Fruit fly (Drosophila melanogaster) whole organism, embryonic: ENCODE data around the gene Lsd-1.

ENCODE experiments used
- Atf-2 ChIP-seq: fragments of 200-800 bp; sonication (Bioruptor generic); optimal IDR thresholded peaks from 2 replicates; lab custom pipeline; 2016; ENCODE audit warnings: missing biosample characterization, missing genetic modification characterization
- BtbVII ChIP-seq: fragments of 200-800 bp; sonication (Bioruptor generic); optimal IDR thresholded peaks from 3 replicates; lab custom pipeline; 2017; ENCODE audit warnings: missing biosample characterization, mild to moderate bottlenecking, missing genetic modification characterization
- C15 ChIP-seq: fragments of 200-800 bp; sonication (Bioruptor generic); IDR thresholded peaks from 3 replicates; pipeline ENCODE4 v1.3.6; 2022; ENCODE audit warnings: missing biosample characterization, missing genetic modification characterization
- CG10321 ChIP-seq: fragments of 200-800 bp; sonication (Bioruptor generic); IDR thresholded peaks from 2 replicates; pipeline ENCODE4 v1.3.6; 2022; ENCODE audit warnings: missing biosample characterization, missing genetic modification characterization
- CG10366 ChIP-seq: fragments of 200-800 bp; sonication (Bioruptor generic); IDR thresholded peaks from 2 replicates; pipeline ENCODE4 v1.3.6; 2022; ENCODE audit warnings: missing biosample characterization, missing genetic modification characterization
- CG11398 ChIP-seq: fragments of 200-800 bp; sonication (Bioruptor generic); optimal IDR thresholded peaks from 2 replicates; lab custom pipeline; 2016; ENCODE audit warnings: missing biosample characterization, missing genetic modification characterization
- CG14667 ChIP-seq: fragments of 200-800 bp; sonication (Bioruptor generic); IDR thresholded peaks from 2 replicates; pipeline ENCODE4 v1.3.6; 2022; ENCODE audit warnings: missing biosample characterization, missing genetic modification characterization
- CG17912 ChIP-seq: fragments of 200-800 bp; sonication (Bioruptor generic); optimal IDR thresholded peaks from 2 replicates; lab custom pipeline; 2018; ENCODE audit warnings: missing biosample characterization, mild to moderate bottlenecking, missing genetic modification characterization
- CG2199 ChIP-seq: fragments of 200-800 bp; sonication (Bioruptor generic); IDR thresholded peaks from 3 replicates; pipeline ENCODE4 v1.3.6; 2022; ENCODE audit warnings: missing biosample characterization, missing genetic modification characterization
- CG2678 ChIP-seq: fragments of 200-800 bp; sonication (Bioruptor generic); optimal IDR thresholded peaks from 3 replicates; lab custom pipeline; 2019; ENCODE audit warnings: missing biosample characterization, mild to moderate bottlenecking, missing genetic modification characterization, moderate library complexity
- CG32532 ChIP-seq: fragments of 200-800 bp; sonication (Bioruptor generic); IDR thresholded peaks from 2 replicates; pipeline ENCODE4 v1.3.6; 2022; ENCODE audit warnings: missing biosample characterization, missing genetic modification characterization
- CG3726 ChIP-seq: fragments of 200-800 bp; sonication (Bioruptor generic); IDR thresholded peaks from 3 replicates; pipeline ENCODE4, ENCODE4 v1.3.6; 2022; ENCODE audit warnings: missing biosample characterization, missing genetic modification characterization
- CG42726 ChIP-seq: fragments of 200-800 bp; sonication (Bioruptor generic); IDR thresholded peaks from 2 replicates; pipeline ENCODE4 v1.3.6; 2022; ENCODE audit warnings: missing biosample characterization, missing genetic modification characterization; ENCODE audit not compliant: partially characterized antibody
- CG4360 ChIP-seq: fragments of 200-800 bp; sonication (Bioruptor generic); IDR thresholded peaks from 2 replicates; pipeline ENCODE4 v1.3.6; 2022; ENCODE audit warnings: missing biosample characterization, missing genetic modification characterization
- CG7372 ChIP-seq: fragments of 200-800 bp; sonication (Bioruptor generic); IDR thresholded peaks from 2 replicates; pipeline ENCODE4 v1.3.6; 2022; ENCODE audit warnings: missing biosample characterization, missing genetic modification characterization
- CG8290 ChIP-seq, 3 experiments: fragments of 200-800 bp; sonication (Bioruptor generic); optimal IDR thresholded peaks; 2 replicates each; lab custom pipeline; 2016 to 2019; ENCODE audit warnings: missing biosample characterization in 3 of 3, missing genetic modification characterization in 3 of 3, mild to moderate bottlenecking in 2 of 3, moderate library complexity in 1 of 3
- CG9215 ChIP-seq: fragments of 200-800 bp; sonication (Bioruptor generic); IDR thresholded peaks from 2 replicates; pipeline ENCODE4 v1.3.6; 2022; ENCODE audit warnings: missing biosample characterization, missing genetic modification characterization
- CTCF ChIP-seq: fragments of 200-800 bp; sonication (Bioruptor generic); optimal IDR thresholded peaks from 2 replicates; lab custom pipeline; 2017; ENCODE audit warnings: missing biosample characterization, mild to moderate bottlenecking, missing genetic modification characterization, moderate library complexity
- Doc2 ChIP-seq: fragments of 200-800 bp; sonication (Bioruptor generic); IDR thresholded peaks from 2 replicates; pipeline ENCODE4 v1.3.6; 2022; ENCODE audit warnings: missing biosample characterization, missing genetic modification characterization
- Dp ChIP-seq: fragments of 200-800 bp; sonication (Bioruptor generic); optimal IDR thresholded peaks from 2 replicates; lab custom pipeline; 2018; ENCODE audit warnings: missing biosample characterization, mild to moderate bottlenecking, missing genetic modification characterization, moderate library complexity
- Ets97D ChIP-seq: fragments of 200-800 bp; sonication (Bioruptor generic); optimal IDR thresholded peaks from 3 replicates; lab custom pipeline; 2016; ENCODE audit warnings: missing biosample characterization, missing genetic modification characterization
- HHEX ChIP-seq: fragments of 200-800 bp; sonication (Bioruptor generic); optimal IDR thresholded peaks from 3 replicates; lab custom pipeline; 2017; ENCODE audit warnings: missing biosample characterization, mild to moderate bottlenecking, missing genetic modification characterization, missing genetic modification reagents
- Mes4 ChIP-seq: fragments of 200-800 bp; sonication (Bioruptor generic); optimal IDR thresholded peaks from 2 replicates; lab custom pipeline; 2016; ENCODE audit warnings: missing biosample characterization, missing genetic modification characterization
- Myb ChIP-seq: fragments of 200-800 bp; sonication (Bioruptor generic); optimal IDR thresholded peaks from 2 replicates; lab custom pipeline; 2016; ENCODE audit warnings: missing biosample characterization, missing genetic modification characterization
- Oaz ChIP-seq: fragments of 200-800 bp; sonication (Bioruptor generic); IDR thresholded peaks from 2 replicates; pipeline ENCODE4 v1.3.6; 2022; ENCODE audit warnings: missing biosample characterization, missing genetic modification characterization
- Taf1 ChIP-seq: fragments of 200-800 bp; sonication (Bioruptor generic); IDR thresholded peaks from 2 replicates; pipeline ENCODE4 v1.3.6; 2022; ENCODE audit warnings: missing biosample characterization, missing genetic modification characterization
- Usf ChIP-seq: fragments of 200-800 bp; sonication (Bioruptor generic); optimal IDR thresholded peaks from 2 replicates; lab custom pipeline; 2017; ENCODE audit warnings: missing genotype, missing biosample characterization, missing genetic modification characterization
- ara ChIP-seq: fragments of 200-800 bp; sonication (Bioruptor generic); IDR thresholded peaks from 2 replicates; pipeline ENCODE4 v1.3.6; 2022; ENCODE audit warnings: missing biosample characterization, missing genetic modification characterization
- bbx ChIP-seq: fragments of 200-800 bp; sonication (Bioruptor generic); IDR thresholded peaks from 2 replicates; pipeline ENCODE4 v1.3.6; 2022; ENCODE audit warnings: missing biosample characterization, missing genetic modification characterization; ENCODE audit not compliant: partially characterized antibody
- caup ChIP-seq: fragments of 200-800 bp; sonication (Bioruptor generic); optimal IDR thresholded peaks from 3 replicates; lab custom pipeline; 2017; ENCODE audit warnings: missing biosample characterization, mild to moderate bottlenecking, missing genetic modification characterization, moderate library complexity; ENCODE audit not compliant: severe bottlenecking
- chinmo ChIP-seq: fragments of 200-800 bp; sonication (Bioruptor generic); IDR thresholded peaks from 4 replicates; pipeline ENCODE4 v1.3.6; 2022; ENCODE audit warnings: missing biosample characterization, missing genetic modification characterization; ENCODE audit not compliant: partially characterized antibody
- cwo ChIP-seq: fragments of 200-800 bp; sonication (Bioruptor generic); optimal IDR thresholded peaks from 3 replicates; lab custom pipeline; 2017; ENCODE audit warnings: missing biosample characterization, missing genetic modification characterization, mild to moderate bottlenecking, moderate library complexity, missing genetic modification reagents
- dm ChIP-seq: fragments of 200-800 bp; sonication (Bioruptor generic); optimal IDR thresholded peaks from 3 replicates; lab custom pipeline; 2016; ENCODE audit warnings: missing biosample characterization, missing genetic modification characterization
- dmrt11E ChIP-seq: fragments of 200-800 bp; sonication (Bioruptor generic); optimal IDR thresholded peaks from 3 replicates; lab custom pipeline; 2018; ENCODE audit warnings: missing biosample characterization, mild to moderate bottlenecking, missing genetic modification characterization, moderate library complexity
- en ChIP-seq: fragments of 200-800 bp; sonication (Bioruptor generic); optimal IDR thresholded peaks from 2 replicates; lab custom pipeline; 2016; ENCODE audit warnings: missing biosample characterization, missing genetic modification characterization
- fd102C ChIP-seq: fragments of 200-800 bp; sonication (Bioruptor generic); optimal IDR thresholded peaks from 2 replicates; lab custom pipeline; 2018; ENCODE audit warnings: missing biosample characterization, mild to moderate bottlenecking, missing genetic modification characterization, moderate library complexity
- gro ChIP-seq: fragments of 200-800 bp; sonication (Bioruptor generic); optimal IDR thresholded peaks from 2 replicates; lab custom pipeline; 2016; ENCODE audit warnings: missing biosample characterization, missing genetic modification characterization
- org-1 ChIP-seq: fragments of 200-800 bp; sonication (Bioruptor generic); optimal IDR thresholded peaks from 2 replicates; lab custom pipeline; 2017; ENCODE audit warnings: missing biosample characterization, missing genetic modification characterization
- otp ChIP-seq: fragments of 200-800 bp; sonication (Bioruptor generic); IDR thresholded peaks from 3 replicates; pipeline ENCODE4, ENCODE4 v1.3.6; 2022; ENCODE audit warnings: missing biosample characterization, missing genetic modification characterization
- pnt ChIP-seq: fragments of 200-800 bp; sonication (Bioruptor generic); optimal IDR thresholded peaks from 3 replicates; lab custom pipeline; 2016; ENCODE audit warnings: missing biosample characterization, missing genetic modification characterization
- run ChIP-seq: fragments of 200-800 bp; sonication (Bioruptor generic); optimal IDR thresholded peaks from 3 replicates; lab custom pipeline; 2018; ENCODE audit warnings: missing biosample characterization, mild to moderate bottlenecking, missing genetic modification characterization
- sisA ChIP-seq: fragments of 200-800 bp; sonication (Bioruptor generic); IDR thresholded peaks from 2 replicates; pipeline ENCODE4 v1.3.6; 2022; ENCODE audit warnings: missing biosample characterization, missing genetic modification characterization
- sr ChIP-seq: fragments of 200-800 bp; sonication (Bioruptor generic); IDR thresholded peaks from 3 replicates; pipeline ENCODE4 v1.3.6; 2022; ENCODE audit warnings: missing biosample characterization, missing genetic modification characterization
- tio ChIP-seq: fragments of 200-800 bp; sonication (Bioruptor generic); optimal IDR thresholded peaks from 2 replicates; lab custom pipeline; 2017; ENCODE audit warnings: missing biosample characterization, missing genetic modification characterization, inconsistent platforms
- tll ChIP-seq, 2 experiments: fragments of 200-800 bp in 1 of 2; fragments of >200 bp in 1 of 2; sonication (Bioruptor generic) in 1 of 2; optimal IDR thresholded peaks; 2 replicates each; lab custom pipeline; 2017 to 2019; ENCODE audit warnings: missing biosample characterization in 2 of 2, missing genetic modification characterization in 2 of 2, mild to moderate bottlenecking in 1 of 2, moderate library complexity in 1 of 2
- tx ChIP-seq: fragments of 200-800 bp; sonication (Bioruptor generic); optimal IDR thresholded peaks from 2 replicates; lab custom pipeline; 2016; ENCODE audit warnings: missing biosample characterization, missing genetic modification characterization
- z ChIP-seq: fragments of 200-800 bp; sonication (Bioruptor generic); IDR thresholded peaks from 3 replicates; pipeline ENCODE4 v1.3.6; 2022; ENCODE audit warnings: missing biosample characterization, missing genetic modification characterization

Lsd-1 gene

DNA sequence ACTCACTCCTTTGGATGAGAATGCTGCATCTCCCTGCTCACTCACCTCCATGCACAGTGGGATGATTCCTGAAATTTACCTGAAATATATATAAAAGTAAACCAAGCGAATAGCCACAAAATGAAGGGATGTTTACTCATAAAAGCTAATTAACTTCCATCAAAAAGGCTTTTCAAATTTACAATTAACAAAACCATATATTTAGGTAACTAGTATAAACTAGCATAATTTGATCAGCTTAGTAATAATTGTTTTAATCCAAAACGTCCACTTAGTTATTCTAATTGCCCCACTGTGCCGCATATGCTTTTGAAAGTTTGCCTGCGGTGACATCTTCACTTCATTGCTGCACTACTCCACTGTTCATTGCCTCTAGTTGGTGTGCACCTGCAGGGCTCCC is 20.3 kb downstream of the Lsd-1 start (continued):
- TF ChIP-seq tio (GFP tag; lab: Kevin White, UChicago) (peak; percentile 83), Mes4 (GFP tag; lab: Kevin White, UChicago) (peak; percentile 41), Doc2 (GFP tag; lab: Robert Waterston, UW) (0 out of 2 replicates have a peak, but pooled peaks have one; percentile 5), dm (GFP tag; lab: Kevin White, UChicago) (peak; percentile 39), CG2678 (peak; percentile 80), en (GFP tag; lab: Kevin White, UChicago) (peak; percentile 17), z (GFP tag; lab: Robert Waterston, UW) (no peak), pnt (GFP tag; lab: Kevin White, UChicago) (peak; percentile 61), caup (GFP tag; lab: Kevin White, UChicago) (no peak), Myb (GFP tag; lab: Kevin White, UChicago) (peak; percentile 9), CG32532 (peak; percentile 45; the same call in 1 of the 2 replicates), CG7372 (GFP tag; lab: Robert Waterston, UW) (no peak), tll (GFP tag; optimal IDR thresholded peaks at IDR 0.05; lab: Kevin White, UChicago) (no peak), CG14667 (GFP tag; lab: Robert Waterston, UW) (peak; percentile 19; the same call in 1 of the 2 replicates), ara (peak; percentile 67; the same call in 1 of the 2 replicates), Dp (GFP tag; lab: Kevin White, UChicago) (no peak), dmrt11E (peak; percentile 93), CG2199 (peak; percentile 29; the same call in 1 of the 3 replicates), org-1 (GFP tag; lab: Kevin White, UChicago) (peak; percentile 63), Atf-2 (peak; percentile 57), CG4360 (GFP tag; lab: Robert Waterston, UW) (no peak), CG17912 (GFP tag; lab: Kevin White, UChicago) (no peak), BtbVII (GFP tag; lab: Kevin White, UChicago) (no peak), CG10366 (GFP tag; lab: Robert Waterston, UW) (peak; percentile 49), run (peak; percentile 53), bbx (GFP tag; lab: Robert Waterston, UW) (no peak), CTCF (peak; percentile 24), CG11398 (GFP tag; lab: Kevin White, UChicago) (peak; percentile 39), chinmo (no peak), Ets97D (GFP tag; lab: Kevin White, UChicago) (peak; percentile 21), cwo (GFP tag; lab: Kevin White, UChicago) (peak; percentile 43), otp (GFP tag; lab: Robert Waterston, UW) (peak; percentile 72; the same call in 2 of the 3 replicates), CG8290 (GFP tag; optimal IDR thresholded peaks at IDR 0.05; lab: Kevin White, UChicago) (peak; percentile 40), CG8290 (tag; optimal IDR thresholded peaks at IDR 0.05; lab: Kevin White, UChicago) (no peak), CG10321 (GFP tag; lab: Robert Waterston, UW) (no peak), tx (GFP tag; lab: Kevin White, UChicago) (peak; percentile 51), gro (GFP tag; lab: Kevin White, UChicago) (no peak), sisA (GFP tag; lab: Robert Waterston, UW) (peak; percentile 79), Taf1 (no peak), sr (GFP tag; lab: Robert Waterston, UW) (no peak), fd102C (GFP tag; lab: Kevin White, UChicago) (no peak), Oaz (0 out of 2 replicates have a peak, but pooled peaks have one; percentile 33), CG3726 (GFP tag; lab: Robert Waterston, UW) (peak; percentile 77; the same call in 2 of the 3 replicates), HHEX (GFP tag; lab: Kevin White, UChicago) (peak; percentile 47), Usf (peak; percentile 5), CG42726 (GFP tag; lab: Robert Waterston, UW) (no peak), C15 (no peak), CG9215 (GFP tag; lab: Robert Waterston, UW) (0 out of 2 replicates have a peak, but pooled peaks have one; percentile 37)
- TF ChIP-seq, all 482 proteins: peak for 300
